In genomic region chrX:15886411-15887246, dm6 we compare ENCODE assay signal across 4 fruit fly cellular contexts.
TF ChIP-seq lines count a peak whose summit lies in the region.

No protein-coding gene starts in this region.

TF ChIP-seq in whole organism, adult, 20 proteins besides CTCF, POLR2A, EP300 and RAD21 (continued from another document):
- peak; percentile 74 for TF ChIP-seq tj (GFP tag; optimal IDR thresholded peaks at IDR 0.05; lab: Kevin White, UChicago)
- TF ChIP-seq kay (GFP tag; lab: Kevin White, UChicago; ENCODE audit: borderline replicate concordance), result peak; percentile 99

TF ChIP-seq in whole organism, embryonic, 481 proteins besides CTCF, POLR2A, EP300 and RAD21 (continued from another document and continues in another):
- TF ChIP-seq H15 (GFP tag; IDR thresholded peaks at IDR 0.05; lab: Robert Waterston, UW) (no peak), lilli (GFP tag; optimal IDR thresholded peaks at IDR 0.05; lab: Kevin White, UChicago) (no peak), CG18599 (GFP tag; optimal IDR thresholded peaks at IDR 0.05; lab: Kevin White, UChicago) (no peak), CG14667 (GFP tag; IDR thresholded peaks at IDR 0.05; lab: Robert Waterston, UW) (no peak), Spps (tag; optimal IDR thresholded peaks at IDR 0.05; lab: Kevin White, UChicago) (no peak), sr (GFP tag; IDR thresholded peaks at IDR 0.05; lab: Robert Waterston, UW) (no peak), CG13287 (GFP tag; IDR thresholded peaks at IDR 0.05; lab: Robert Waterston, UW; ENCODE audit: partially characterized antibody) (no peak; the same call in 1 of the 2 replicates), CG4360 (GFP tag; IDR thresholded peaks at IDR 0.05; lab: Robert Waterston, UW) (no peak), Eip74EF (GFP tag; optimal IDR thresholded peaks at IDR 0.05; lab: Kevin White, UChicago) (no peak), D (optimal IDR thresholded peaks at IDR 0.05; lab: Kevin White, UChicago) (no peak), D (GFP tag; optimal IDR thresholded peaks at IDR 0.05; lab: Kevin White, UChicago) (no peak), Max (GFP tag; optimal IDR thresholded peaks at IDR 0.05; lab: Kevin White, UChicago) (no peak), ab (GFP tag; optimal IDR thresholded peaks at IDR 0.05; lab: Kevin White, UChicago) (no peak), ap (GFP tag; IDR thresholded peaks at IDR 0.05; lab: Robert Waterston, UW) (no peak), cg (GFP tag; optimal IDR thresholded peaks at IDR 0.05; lab: Kevin White, UChicago) (peak; percentile 58), CG12219 (GFP tag; optimal IDR thresholded peaks at IDR 0.05; lab: Kevin White, UChicago) (no peak), CG33557 (GFP tag; optimal IDR thresholded peaks at IDR 0.05; lab: Kevin White, UChicago) (peak; percentile 30), Fer2 (tag; optimal IDR thresholded peaks at IDR 0.05; lab: Kevin White, UChicago) (no peak), Atf6 (GFP tag; IDR thresholded peaks at IDR 0.05; lab: Robert Waterston, UW) (no peak), ssp (GFP tag; IDR thresholded peaks at IDR 0.05; lab: Robert Waterston, UW) (no peak), lola (GFP tag; optimal IDR thresholded peaks at IDR 0.05; lab: Kevin White, UChicago) (no peak), CG1603 (tag; optimal IDR thresholded peaks at IDR 0.05; lab: Kevin White, UChicago) (no peak), nmo (GFP tag; optimal IDR thresholded peaks at IDR 0.05; lab: Kevin White, UChicago) (no peak), CG17328 (GFP tag; IDR thresholded peaks at IDR 0.05; lab: Robert Waterston, UW) (no peak), Hey (tag; optimal IDR thresholded peaks at IDR 0.05; lab: Kevin White, UChicago) (no peak), corto (GFP tag; optimal IDR thresholded peaks at IDR 0.05; lab: Kevin White, UChicago) (peak; percentile 10), Sin3A (optimal IDR thresholded peaks at IDR 0.05; lab: Kevin White, UChicago) (no peak), seq (GFP tag; IDR thresholded peaks at IDR 0.05; lab: Robert Waterston, UW) (no peak), CG16779 (GFP tag; IDR thresholded peaks at IDR 0.05; lab: Robert Waterston, UW) (no peak), hkb (optimal IDR thresholded peaks at IDR 0.05; lab: Kevin White, UChicago) (no peak), hkb (GFP tag; IDR thresholded peaks at IDR 0.05; lab: Robert Waterston, UW) (no peak), run (tag; optimal IDR thresholded peaks at IDR 0.05; lab: Kevin White, UChicago) (no peak), CG10979 (tag; optimal IDR thresholded peaks at IDR 0.05; lab: Kevin White, UChicago) (no peak), Sox102F (GFP tag; optimal IDR thresholded peaks at IDR 0.05; lab: Kevin White, UChicago) (no peak), row (GFP tag; IDR thresholded peaks at IDR 0.05; lab: Robert Waterston, UW) (no peak; the same call in 2 of the 3 replicates), sens (GFP tag; lab: Kevin White, UChicago) (peak; percentile 46), CG15696 (tag; optimal IDR thresholded peaks at IDR 0.05; lab: Kevin White, UChicago) (no peak), CG10366 (GFP tag; IDR thresholded peaks at IDR 0.05; lab: Robert Waterston, UW) (no peak), CG13123 (GFP tag; optimal IDR thresholded peaks at IDR 0.05; lab: Kevin White, UChicago) (no peak), CG10209 (GFP tag; optimal IDR thresholded peaks at IDR 0.05; lab: Kevin White, UChicago) (no peak), tio (GFP tag; optimal IDR thresholded peaks at IDR 0.05; lab: Kevin White, UChicago) (no peak), abd-A (tag; optimal IDR thresholded peaks at IDR 0.05; lab: Kevin White, UChicago) (no peak), chn (GFP tag; optimal IDR thresholded peaks at IDR 0.05; lab: Kevin White, UChicago) (no peak), fru (optimal IDR thresholded peaks at IDR 0.05; lab: Kevin White, UChicago) (no peak), CG12391 (tag; optimal IDR thresholded peaks at IDR 0.05; lab: Kevin White, UChicago) (no peak), slbo (GFP tag; IDR thresholded peaks at IDR 0.05; lab: Robert Waterston, UW) (no peak), nom (GFP tag; optimal IDR thresholded peaks at IDR 0.05; lab: Kevin White, UChicago) (peak; percentile 98)

TF ChIP-seq in whole organism, prepupa, 60 proteins besides CTCF, POLR2A, EP300 and RAD21 (continued from another document):
- TF ChIP-seq CG8119 (GFP tag; IDR thresholded peaks at IDR 0.05; lab: Robert Waterston, UW) (peak; percentile 92), Hr4 (GFP tag; optimal IDR thresholded peaks at IDR 0.05; lab: Kevin White, UChicago) (no peak), Sox15 (GFP tag; optimal IDR thresholded peaks at IDR 0.05; lab: Kevin White, UChicago) (no peak), vri (GFP tag; optimal IDR thresholded peaks at IDR 0.05; lab: Kevin White, UChicago) (no peak), spab (GFP tag; optimal IDR thresholded peaks at IDR 0.05; lab: Kevin White, UChicago) (peak; percentile 87), dsx (GFP tag; optimal IDR thresholded peaks at IDR 0.05; lab: Kevin White, UChicago; ENCODE audit: poor library complexity, severe bottlenecking) (peak; percentile 88), dac (GFP tag; optimal IDR thresholded peaks at IDR 0.05; lab: Kevin White, UChicago) (peak; percentile 88), CG3032 (tag; optimal IDR thresholded peaks at IDR 0.05; lab: Kevin White, UChicago) (peak; percentile 90), esn (GFP tag; optimal IDR thresholded peaks at IDR 0.05; lab: Kevin White, UChicago) (peak; percentile 55), eg (GFP tag; IDR thresholded peaks at IDR 0.05; lab: Robert Waterston, UW) (peak; percentile 96), Gug (GFP tag; IDR thresholded peaks at IDR 0.05; lab: Robert Waterston, UW) (peak; percentile 76), CG7368 (GFP tag; optimal IDR thresholded peaks at IDR 0.05; lab: Kevin White, UChicago) (no peak), pdm3 (GFP tag; optimal IDR thresholded peaks at IDR 0.05; lab: Kevin White, UChicago) (no peak), net (GFP tag; optimal IDR thresholded peaks at IDR 0.05; lab: Kevin White, UChicago) (peak; percentile 92), Ets96B (tag; optimal IDR thresholded peaks at IDR 0.05; lab: Kevin White, UChicago) (peak; percentile 92), salr (GFP tag; optimal IDR thresholded peaks at IDR 0.05; lab: Kevin White, UChicago) (peak in 1 of 2 experiments; percentile 81), CG8632 (GFP tag; optimal IDR thresholded peaks at IDR 0.05; lab: Kevin White, UChicago) (peak; percentile 75), CG6276 (GFP tag; optimal IDR thresholded peaks at IDR 0.05; lab: Kevin White, UChicago) (peak; percentile 97), CG3919 (GFP tag; optimal IDR thresholded peaks at IDR 0.05; lab: Kevin White, UChicago) (no peak), CG10669 (GFP tag; optimal IDR thresholded peaks at IDR 0.05; lab: Kevin White, UChicago) (peak; percentile 89), Eip75B (GFP tag; optimal IDR thresholded peaks at IDR 0.05; lab: Kevin White, UChicago) (peak; percentile 78), CG9139 (GFP tag; optimal IDR thresholded peaks at IDR 0.05; lab: Kevin White, UChicago) (peak; percentile 92), Hr39 (GFP tag; optimal IDR thresholded peaks at IDR 0.05; lab: Kevin White, UChicago) (no peak), Smox (GFP tag; optimal IDR thresholded peaks at IDR 0.05; lab: Kevin White, UChicago) (no peak), Lpt (GFP tag; optimal IDR thresholded peaks at IDR 0.05; lab: Kevin White, UChicago) (peak; percentile 91), ss (GFP tag; optimal IDR thresholded peaks at IDR 0.05; lab: Kevin White, UChicago) (peak; percentile 97 to 98), CG11902 (GFP tag; optimal IDR thresholded peaks at IDR 0.05; lab: Kevin White, UChicago) (no peak), CG16779 (tag; optimal IDR thresholded peaks at IDR 0.05; lab: Kevin White, UChicago) (peak; percentile 96), CG11294 (GFP tag; IDR thresholded peaks at IDR 0.05; lab: Robert Waterston, UW) (peak; percentile 56; the same call in 1 of the 2 replicates), CG31627 (GFP tag; optimal IDR thresholded peaks at IDR 0.05; lab: Kevin White, UChicago) (no peak), CG1621 (tag; optimal IDR thresholded peaks at IDR 0.05; lab: Kevin White, UChicago) (peak; percentile 94), lz (GFP tag; optimal IDR thresholded peaks at IDR 0.05; lab: Kevin White, UChicago) (peak; percentile 14), OdsH (GFP tag; optimal IDR thresholded peaks at IDR 0.05; lab: Kevin White, UChicago) (no peak)

TF ChIP-seq in whole organism, pupa, 21 proteins besides CTCF, POLR2A, EP300 and RAD21 (continued from another document):
- TF ChIP-seq Pif1A (GFP tag; optimal IDR thresholded peaks at IDR 0.05; lab: Kevin White, UChicago), result peak; percentile 94
